Fruit fly (Drosophila melanogaster) whole organism, embryonic: ENCODE data around the gene FipoQ.

ENCODE experiments used
- Adf1 ChIP-seq: fragments of 200-800 bp; sonication (Bioruptor generic); IDR thresholded peaks from 2 replicates; pipeline ENCODE4 v1.3.6; 2022; ENCODE audit warnings: missing biosample characterization, missing genetic modification characterization
- B-H2 ChIP-seq: fragments of 200-800 bp; sonication (Bioruptor generic); optimal IDR thresholded peaks from 2 replicates; lab custom pipeline; 2018; ENCODE audit warnings: missing biosample characterization, mild to moderate bottlenecking, missing genetic modification characterization
- CG10543 ChIP-seq: fragments of 200-800 bp; sonication (Bioruptor generic); optimal IDR thresholded peaks from 3 replicates; lab custom pipeline; 2017; ENCODE audit warnings: missing biosample characterization, mild to moderate bottlenecking, missing genetic modification characterization, moderate library complexity
- CG11093 ChIP-seq: fragments of 200-800 bp; sonication (Bioruptor generic); IDR thresholded peaks from 3 replicates; pipeline ENCODE4 v1.3.6; 2022; ENCODE audit warnings: missing biosample characterization, missing genetic modification characterization
- CG15479 ChIP-seq: fragments of 200-800 bp; sonication (Bioruptor generic); optimal IDR thresholded peaks from 3 replicates; lab custom pipeline; 2019; ENCODE audit warnings: missing biosample characterization, mild to moderate bottlenecking, missing genetic modification characterization, moderate library complexity
- CG1603 ChIP-seq: fragments of 200-800 bp; sonication (Bioruptor generic); optimal IDR thresholded peaks from 2 replicates; lab custom pipeline; 2019; ENCODE audit warnings: missing biosample characterization, mild to moderate bottlenecking, missing genetic modification characterization, moderate library complexity
- CG16863 ChIP-seq: fragments of 200-800 bp; sonication (Bioruptor generic); optimal IDR thresholded peaks from 3 replicates; lab custom pipeline; 2016; ENCODE audit warnings: missing biosample characterization, missing genetic modification characterization
- CG17361 ChIP-seq: fragments of 200-800 bp; sonication (Bioruptor generic); IDR thresholded peaks from 3 replicates; pipeline ENCODE4 v1.3.6; 2022; ENCODE audit warnings: missing biosample characterization, missing genetic modification characterization
- CG2116 ChIP-seq: fragments of 200-800 bp; sonication (Bioruptor generic); optimal IDR thresholded peaks from 3 replicates; lab custom pipeline; 2018; ENCODE audit warnings: missing biosample characterization, mild to moderate bottlenecking, missing genetic modification characterization
- CG2875 ChIP-seq: fragments of 200-800 bp; sonication (Bioruptor generic); optimal IDR thresholded peaks from 2 replicates; lab custom pipeline; 2017; ENCODE audit warnings: missing biosample characterization, mild to moderate bottlenecking, missing genetic modification characterization, missing genetic modification reagents
- CG30431 ChIP-seq: fragments of 200-800 bp; sonication (Bioruptor generic); optimal IDR thresholded peaks from 2 replicates; lab custom pipeline; 2017; ENCODE audit warnings: missing biosample characterization, missing genetic modification characterization
- CG3065 ChIP-seq: fragments of 200-800 bp; sonication (Bioruptor generic); optimal IDR thresholded peaks from 2 replicates; lab custom pipeline; 2016; ENCODE audit warnings: missing biosample characterization, missing genetic modification characterization
- CG32532 ChIP-seq: fragments of 200-800 bp; sonication (Bioruptor generic); IDR thresholded peaks from 2 replicates; pipeline ENCODE4 v1.3.6; 2022; ENCODE audit warnings: missing biosample characterization, missing genetic modification characterization
- CG33213 ChIP-seq: fragments of 200-800 bp; sonication (Bioruptor generic); optimal IDR thresholded peaks from 3 replicates; lab custom pipeline; 2016; ENCODE audit warnings: missing biosample characterization, missing genetic modification characterization
- CG3995 ChIP-seq: fragments of 200-800 bp; sonication (Bioruptor generic); optimal IDR thresholded peaks from 3 replicates; lab custom pipeline; 2016; ENCODE audit warnings: missing biosample characterization, missing genetic modification characterization
- CG4282 ChIP-seq: fragments of 200-800 bp; sonication (Bioruptor generic); optimal IDR thresholded peaks from 2 replicates; lab custom pipeline; 2016; ENCODE audit warnings: missing biosample characterization, missing genetic modification characterization
- CG4360 ChIP-seq: fragments of 200-800 bp; sonication (Bioruptor generic); IDR thresholded peaks from 2 replicates; pipeline ENCODE4 v1.3.6; 2022; ENCODE audit warnings: missing biosample characterization, missing genetic modification characterization
- CG7987 ChIP-seq: fragments of 200-800 bp; sonication (Bioruptor generic); optimal IDR thresholded peaks from 2 replicates; lab custom pipeline; 2018; ENCODE audit warnings: missing biosample characterization, mild to moderate bottlenecking, missing genetic modification characterization, moderate library complexity
- CG9876 ChIP-seq: fragments of 200-800 bp; sonication (Bioruptor generic); optimal IDR thresholded peaks from 2 replicates; lab custom pipeline; 2016; ENCODE audit warnings: missing biosample characterization, missing genetic modification characterization
- Camta ChIP-seq: fragments of 200-800 bp; sonication (Bioruptor generic); optimal IDR thresholded peaks from 2 replicates; lab custom pipeline; 2016; ENCODE audit warnings: missing biosample characterization, missing genetic modification characterization
- Dbx ChIP-seq: fragments of 200-800 bp; sonication (Bioruptor generic); IDR thresholded peaks from 3 replicates; pipeline ENCODE4 v1.3.6; 2022; ENCODE audit warnings: missing biosample characterization, missing genetic modification characterization
- Dip2 ChIP-seq: fragments of 200-800 bp; sonication (Bioruptor generic); IDR thresholded peaks from 2 replicates; pipeline ENCODE4 v1.3.6; 2022; ENCODE audit warnings: missing biosample characterization, missing genetic modification characterization
- Dll ChIP-seq: fragments of 200-800 bp; sonication (Bioruptor generic); IDR thresholded peaks from 4 replicates; pipeline ENCODE4 v1.3.6; 2022; ENCODE audit warnings: missing biosample characterization, missing genetic modification characterization; ENCODE audit not compliant: partially characterized antibody
- Dp ChIP-seq: fragments of 200-800 bp; sonication (Bioruptor generic); optimal IDR thresholded peaks from 2 replicates; lab custom pipeline; 2018; ENCODE audit warnings: missing biosample characterization, mild to moderate bottlenecking, missing genetic modification characterization, moderate library complexity
- Fer1 ChIP-seq: fragments of 200-800 bp; sonication (Bioruptor generic); optimal IDR thresholded peaks from 2 replicates; lab custom pipeline; 2017; ENCODE audit warnings: missing biosample characterization, mild to moderate bottlenecking, missing genetic modification characterization
- NFAT ChIP-seq: fragments of 200-800 bp; sonication (Bioruptor generic); IDR thresholded peaks from 2 replicates; pipeline ENCODE4 v1.3.6; 2022; ENCODE audit warnings: missing biosample characterization, missing genetic modification characterization
- Ravus ChIP-seq: fragments of 200-800 bp; sonication (Bioruptor generic); IDR thresholded peaks from 2 replicates; pipeline ENCODE4 v1.3.6; 2022; ENCODE audit warnings: missing biosample characterization, missing genetic modification characterization
- TFAM ChIP-seq: fragments of 200-800 bp; sonication (Bioruptor generic); optimal IDR thresholded peaks from 2 replicates; lab custom pipeline; 2017; ENCODE audit warnings: missing biosample characterization, missing genetic modification characterization, inconsistent platforms
- Vsx1 ChIP-seq: fragments of 200-800 bp; sonication (Bioruptor generic); optimal IDR thresholded peaks from 2 replicates; lab custom pipeline; 2017; ENCODE audit warnings: missing biosample characterization, mild to moderate bottlenecking, missing genetic modification characterization, missing genetic modification reagents
- ato ChIP-seq: fragments of 200-800 bp; sonication (Bioruptor generic); IDR thresholded peaks from 2 replicates; pipeline ENCODE4 v1.3.6; 2022; ENCODE audit warnings: missing biosample characterization, missing genetic modification characterization; ENCODE audit not compliant: partially characterized antibody
- bab2 ChIP-seq: fragments of 200-800 bp; sonication (Bioruptor generic); optimal IDR thresholded peaks from 2 replicates; lab custom pipeline; 2016; ENCODE audit warnings: missing biosample characterization, missing genetic modification characterization
- bbx ChIP-seq: fragments of 200-800 bp; sonication (Bioruptor generic); IDR thresholded peaks from 2 replicates; pipeline ENCODE4 v1.3.6; 2022; ENCODE audit warnings: missing biosample characterization, missing genetic modification characterization; ENCODE audit not compliant: partially characterized antibody
- dan ChIP-seq: fragments of 200-800 bp; sonication (Bioruptor generic); IDR thresholded peaks from 2 replicates; pipeline ENCODE4 v1.3.6; 2022; ENCODE audit warnings: missing biosample characterization, missing genetic modification characterization
- dmrt11E ChIP-seq: fragments of 200-800 bp; sonication (Bioruptor generic); optimal IDR thresholded peaks from 3 replicates; lab custom pipeline; 2018; ENCODE audit warnings: missing biosample characterization, mild to moderate bottlenecking, missing genetic modification characterization, moderate library complexity
- fd64A ChIP-seq: fragments of 200-800 bp; sonication (Bioruptor generic); optimal IDR thresholded peaks from 3 replicates; lab custom pipeline; 2018; ENCODE audit warnings: missing biosample characterization, mild to moderate bottlenecking, missing genetic modification characterization
- ftz-f1 ChIP-seq: fragments of 200-800 bp; sonication (Bioruptor generic); optimal IDR thresholded peaks from 2 replicates; lab custom pipeline; 2016; ENCODE audit warnings: missing biosample characterization, missing genetic modification characterization
- fu2 ChIP-seq: fragments of 200-800 bp; sonication (Bioruptor generic); optimal IDR thresholded peaks from 2 replicates; lab custom pipeline; 2016; ENCODE audit warnings: missing biosample characterization, missing genetic modification characterization
- gro ChIP-seq: fragments of 200-800 bp; sonication (Bioruptor generic); optimal IDR thresholded peaks from 2 replicates; lab custom pipeline; 2016; ENCODE audit warnings: missing biosample characterization, missing genetic modification characterization
- h ChIP-seq: fragments of >200 bp; optimal IDR thresholded peaks from 2 replicates; lab custom pipeline; 2017
- ind ChIP-seq: fragments of 200-800 bp; sonication (Bioruptor generic); optimal IDR thresholded peaks from 3 replicates; lab custom pipeline; 2016; ENCODE audit warnings: missing biosample characterization, missing genetic modification characterization
- inv ChIP-seq: fragments of 200-800 bp; sonication (Bioruptor generic); IDR thresholded peaks from 2 replicates; pipeline ENCODE4 v1.3.6; 2022; ENCODE audit warnings: missing biosample characterization, missing genetic modification characterization; ENCODE audit not compliant: partially characterized antibody
- kni ChIP-seq: fragments of 200-800 bp; sonication (Bioruptor generic); optimal IDR thresholded peaks from 3 replicates; lab custom pipeline; 2017; ENCODE audit warnings: mild to moderate bottlenecking, missing biosample characterization, missing genetic modification reagents, missing genetic modification characterization
- pros ChIP-seq: fragments of 200-800 bp; sonication (Bioruptor generic); optimal IDR thresholded peaks from 3 replicates; lab custom pipeline; 2019; ENCODE audit warnings: missing biosample characterization, mild to moderate bottlenecking, missing genetic modification characterization, moderate library complexity
- schlank ChIP-seq: fragments of 200-800 bp; sonication (Bioruptor generic); optimal IDR thresholded peaks from 2 replicates; lab custom pipeline; 2018; ENCODE audit warnings: missing biosample characterization, mild to moderate bottlenecking, missing genetic modification characterization
- shn ChIP-seq: fragments of 200-800 bp; sonication (Bioruptor generic); optimal IDR thresholded peaks from 3 replicates; lab custom pipeline; 2016; ENCODE audit warnings: missing biosample characterization, missing genetic modification characterization
- slou ChIP-seq: fragments of 200-800 bp; sonication (Bioruptor generic); optimal IDR thresholded peaks from 3 replicates; lab custom pipeline; 2016; ENCODE audit warnings: missing biosample characterization, missing genetic modification characterization
- sr ChIP-seq: fragments of 200-800 bp; sonication (Bioruptor generic); IDR thresholded peaks from 3 replicates; pipeline ENCODE4 v1.3.6; 2022; ENCODE audit warnings: missing biosample characterization, missing genetic modification characterization
- toy ChIP-seq: fragments of 200-800 bp; sonication (Bioruptor generic); IDR thresholded peaks from 2 replicates; pipeline ENCODE4 v1.3.6; 2022; ENCODE audit warnings: missing biosample characterization, missing genetic modification characterization
- trh ChIP-seq: fragments of 200-800 bp; sonication (Bioruptor generic); optimal IDR thresholded peaks from 2 replicates; lab custom pipeline; 2016; ENCODE audit warnings: missing biosample characterization, missing genetic modification characterization
- zen2 ChIP-seq: fragments of 200-800 bp; sonication (Bioruptor generic); IDR thresholded peaks from 3 replicates; pipeline ENCODE4 v1.3.6; 2022; ENCODE audit warnings: missing biosample characterization, missing genetic modification characterization; ENCODE audit not compliant: partially characterized antibody
- zfh2 ChIP-seq: fragments of 200-800 bp; sonication (Bioruptor generic); optimal IDR thresholded peaks from 2 replicates; lab custom pipeline; 2016; ENCODE audit warnings: missing biosample characterization, missing genetic modification characterization

FipoQ gene

dm6 chr3R:29540948-29541741 is 46.6 kb downstream of the FipoQ start (continued):
- TF ChIP-seq inv (GFP tag; lab: Robert Waterston, UW) (no peak), slou (GFP tag; lab: Kevin White, UChicago) (no peak), CG9876 (GFP tag; lab: Kevin White, UChicago) (no peak), trh (GFP tag; lab: Kevin White, UChicago) (no peak), CG32532 (GFP tag; lab: Robert Waterston, UW) (no peak), zen2 (GFP tag; lab: Robert Waterston, UW) (no peak), ato (no peak), sr (GFP tag; lab: Robert Waterston, UW) (no peak), CG4360 (no peak), CG2116 (GFP tag; lab: Kevin White, UChicago) (no peak), toy (GFP tag; lab: Robert Waterston, UW) (no peak), TFAM (GFP tag; lab: Kevin White, UChicago) (no peak), ind (no peak), NFAT (GFP tag; lab: Robert Waterston, UW) (no peak), Ravus (no peak), dan (no peak), bbx (GFP tag; lab: Robert Waterston, UW) (no peak), shn (GFP tag; lab: Kevin White, UChicago) (no peak), schlank (tag; lab: Kevin White, UChicago) (no peak), CG30431 (GFP tag; lab: Kevin White, UChicago) (no peak), CG3065 (GFP tag; lab: Kevin White, UChicago) (no peak), Dip2 (no peak), Camta (no peak), CG3995 (GFP tag; lab: Kevin White, UChicago) (no peak), CG11093 (GFP tag; lab: Robert Waterston, UW) (no peak), fu2 (GFP tag; lab: Kevin White, UChicago) (no peak), CG17361 (GFP tag; lab: Robert Waterston, UW) (peak; percentile 29; the same call in 1 of the 3 replicates), CG1603 (tag; lab: Kevin White, UChicago) (peak; percentile 4), CG16863 (no peak), Adf1 (GFP tag; lab: Robert Waterston, UW) (no peak), pros (GFP tag; lab: Kevin White, UChicago) (peak; percentile 60), Vsx1 (GFP tag; lab: Kevin White, UChicago) (no peak), CG10543 (GFP tag; lab: Kevin White, UChicago) (no peak), ftz-f1 (GFP tag; lab: Kevin White, UChicago) (no peak), CG4282 (GFP tag; lab: Kevin White, UChicago) (no peak), Dbx (GFP tag; lab: Robert Waterston, UW) (no peak), kni (no peak), fd64A (GFP tag; lab: Kevin White, UChicago) (no peak), CG33213 (GFP tag; lab: Kevin White, UChicago) (no peak), bab2 (GFP tag; lab: Kevin White, UChicago) (no peak), dmrt11E (tag; lab: Kevin White, UChicago) (peak; percentile 70), CG15479 (GFP tag; lab: Kevin White, UChicago) (no peak), gro (GFP tag; lab: Kevin White, UChicago) (no peak), Dll (GFP tag; lab: Robert Waterston, UW) (no peak), CG7987 (GFP tag; lab: Kevin White, UChicago) (no peak), zfh2 (GFP tag; lab: Kevin White, UChicago) (no peak), CG2875 (GFP tag; lab: Kevin White, UChicago) (no peak), h (lab: Kevin White, UChicago) (no peak), B-H2 (no peak), Dp (GFP tag; lab: Kevin White, UChicago) (no peak), Fer1 (no peak)
